Worm (Caenorhabditis elegans): ENCODE measurements around the gene R07B1.7.

The R07B1.7 gene

DNA sequence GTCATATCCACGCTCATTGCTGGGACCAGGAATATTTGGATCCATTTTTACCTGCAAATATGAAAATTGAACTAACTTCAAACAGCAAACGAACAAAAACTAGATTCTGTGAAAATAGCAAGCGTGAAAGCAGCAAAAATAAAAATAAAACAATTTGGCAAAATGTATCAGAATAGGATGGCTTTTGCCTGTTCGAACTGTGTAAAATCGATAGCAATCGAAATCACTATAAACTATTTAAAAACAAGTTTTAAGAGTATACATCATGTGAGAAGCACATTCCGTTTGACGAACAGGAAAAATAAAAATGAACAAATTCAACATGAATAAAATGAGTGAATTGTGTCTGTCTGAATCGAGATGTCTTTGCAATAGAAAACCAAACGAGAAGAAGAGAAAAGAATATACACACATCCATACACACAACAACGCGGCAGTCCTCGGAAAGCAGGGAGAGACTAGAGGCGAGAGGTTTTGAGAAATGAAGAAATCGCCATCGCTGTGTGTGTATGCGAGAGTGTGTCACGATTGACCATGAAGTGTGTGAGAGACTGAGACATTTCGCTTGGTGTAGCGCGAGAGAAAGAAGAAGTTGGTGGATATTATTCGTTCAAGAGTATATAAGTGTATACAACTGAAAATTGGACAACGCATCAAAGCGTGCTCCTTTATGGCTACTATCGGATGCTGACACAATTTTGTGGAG, 30.7 kb downstream of the R07B1.7 start, which contains the start of gene phf-34 (continued):
- TF ChIP-seq ZK546.5 (tag; optimal IDR thresholded peaks at IDR 0.05), result no peak
- TF ChIP-seq ztf-11 (tag; optimal IDR thresholded peaks at IDR 0.05), result no peak

ce11 chrX:9905840-9906239, 36.9 kb downstream of the R07B1.7 start, which contains the start of gene F21G4.5:
Gene F21G4.5, plus strand, starts transcription at chrX:9906140.
- TF ChIP-seq aly-2 (tag; optimal IDR thresholded peaks at IDR 0.05) (no peak), eor-1 (tag; optimal IDR thresholded peaks at IDR 0.05) (no peak), pha-4 (tag; optimal IDR thresholded peaks at IDR 0.05) (no peak), pqm-1 (tag; optimal IDR thresholded peaks at IDR 0.05) (no peak), egl-27 (tag; optimal IDR thresholded peaks at IDR 0.05) (no peak), fos-1 (tag; optimal IDR thresholded peaks at IDR 0.05) (no peak), jun-1 (tag; optimal IDR thresholded peaks at IDR 0.05) (no peak)

DNA sequence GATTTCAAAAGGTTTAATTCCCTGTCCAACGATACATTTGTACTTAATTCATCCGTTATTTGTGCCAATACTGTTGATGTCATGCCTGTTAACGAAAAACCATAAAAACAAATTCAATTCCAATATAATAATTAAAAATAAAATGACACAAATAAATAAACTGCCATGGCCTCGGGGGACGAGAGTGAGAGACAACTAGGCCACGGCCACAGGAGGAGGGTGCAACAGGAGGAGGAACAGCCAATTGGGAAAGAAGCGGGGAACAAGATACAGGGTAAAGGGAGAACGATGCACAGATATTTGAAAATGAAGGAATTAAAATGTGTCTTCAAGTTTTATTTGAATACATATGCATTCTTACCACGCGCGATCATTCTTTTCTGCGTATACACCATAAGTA, 48.4 kb downstream of the R07B1.7 start, which contains the start of gene F21G4.6:
TSS of gene F21G4.6 (minus strand) at position 87 of the 400 bp plus-strand sequence.
- TF ChIP-seq ceh-28 (tag; optimal IDR thresholded peaks at IDR 0.05) (no peak), aly-2 (tag; optimal IDR thresholded peaks at IDR 0.05) (no peak), ceh-9 (tag; optimal IDR thresholded peaks at IDR 0.05) (no peak), fos-1 (tag; optimal IDR thresholded peaks at IDR 0.05) (no peak), nhr-237 (tag; optimal IDR thresholded peaks at IDR 0.05) (no peak), mml-1 (tag; optimal IDR thresholded peaks at IDR 0.05) (no peak), elt-3 (tag; optimal IDR thresholded peaks at IDR 0.05) (no peak), sea-2 (GFP tag; optimal IDR thresholded peaks at IDR 0.05) (no peak), nfya-1 (tag; optimal IDR thresholded peaks at IDR 0.05; ENCODE audit: insufficient read depth) (peak; percentile 78)

ce11 chrX:9918997-9919396, 50.1 kb downstream of the R07B1.7 start, which contains the start of gene folr-1:
Gene folr-1, plus strand, starts transcription at chrX:9919297.
- TF ChIP-seq snpc-4 (tag; optimal IDR thresholded peaks at IDR 0.05) (no peak), nhr-25 (tag; optimal IDR thresholded peaks at IDR 0.05) (no peak), egl-5 (tag; optimal IDR thresholded peaks at IDR 0.05) (no peak), mml-1 (tag; optimal IDR thresholded peaks at IDR 0.05) (no peak), hmg-11 (tag; optimal IDR thresholded peaks at IDR 0.05) (no peak), elt-2 (tag; optimal IDR thresholded peaks at IDR 0.05) (no peak), eor-1 (tag; optimal IDR thresholded peaks at IDR 0.05) (no peak), fkh-2 (tag; optimal IDR thresholded peaks at IDR 0.05) (no peak), nhr-11 (tag; optimal IDR thresholded peaks at IDR 0.05) (no peak), tbx-2 (tag; optimal IDR thresholded peaks at IDR 0.05) (no peak)
